Worm (Caenorhabditis elegans) whole organism, late embryonic: ENCODE results near the gene Y43F8B.29.

Experiments
- C08G9.2 ChIP-seq: sonication (generic microtip); optimal IDR thresholded peaks from 2 replicates; lab custom pipeline; 2016; ENCODE audit warnings: mild to moderate bottlenecking, missing genetic modification characterization, moderate library complexity, missing compliant biosample characterization
- T23F11.4 ChIP-seq: fragments of 200-800 bp; sonication (Bioruptor generic); optimal IDR thresholded peaks from 2 replicates; lab custom pipeline; 2018; ENCODE audit warnings: mild to moderate bottlenecking, missing genetic modification characterization, missing compliant biosample characterization
- ama-1 ChIP-seq: fragments of 150-350 bp; optimal IDR thresholded peaks from 2 replicates; lab custom pipeline; 2014
- ceh-22 ChIP-seq: sonication (generic microtip); optimal IDR thresholded peaks from 2 replicates; lab custom pipeline; 2017; ENCODE audit warnings: missing biosample characterization, missing genetic modification characterization
- ceh-30 ChIP-seq: fragments of 150-350 bp; optimal IDR thresholded peaks from 2 replicates; lab custom pipeline; 2014; ENCODE audit warnings: missing biosample characterization, missing genetic modification characterization
- ceh-31 ChIP-seq: sonication (generic microtip); optimal IDR thresholded peaks from 2 replicates; lab custom pipeline; 2016; ENCODE audit warnings: missing genetic modification characterization, missing compliant biosample characterization
- ceh-48 ChIP-seq: sonication (generic microtip); optimal IDR thresholded peaks from 2 replicates; lab custom pipeline; 2016; ENCODE audit warnings: missing genetic modification characterization, inconsistent platforms, missing compliant biosample characterization
- ceh-6 ChIP-seq: fragments of 200-800 bp; sonication (Bioruptor generic); optimal IDR thresholded peaks from 2 replicates; lab custom pipeline; 2018; ENCODE audit warnings: mild to moderate bottlenecking, missing genetic modification characterization, missing compliant biosample characterization
- ceh-9 ChIP-seq: sonication (generic microtip); optimal IDR thresholded peaks from 2 replicates; lab custom pipeline; 2016; ENCODE audit warnings: mild to moderate bottlenecking, missing genetic modification characterization, inconsistent platforms, missing compliant biosample characterization
- dve-1 ChIP-seq: sonication (generic microtip); optimal IDR thresholded peaks from 2 replicates; lab custom pipeline; 2017; ENCODE audit warnings: antibody characterized with exemption, mild to moderate bottlenecking, missing genetic modification characterization, missing compliant biosample characterization
- elt-2 ChIP-seq: sonication (generic microtip); optimal IDR thresholded peaks from 2 replicates; lab custom pipeline; 2016; ENCODE audit warnings: missing genetic modification reagents, missing genetic modification characterization, missing compliant biosample characterization
- elt-4 ChIP-seq: sonication (generic microtip); optimal IDR thresholded peaks from 2 replicates; lab custom pipeline; 2016; ENCODE audit warnings: missing genetic modification characterization, missing compliant biosample characterization
- ets-4 ChIP-seq: sonication (generic microtip); optimal IDR thresholded peaks from 2 replicates; lab custom pipeline; 2016; ENCODE audit warnings: missing genetic modification characterization, missing compliant biosample characterization
- eyg-1 ChIP-seq: sonication (generic microtip); optimal IDR thresholded peaks from 2 replicates; lab custom pipeline; 2016; ENCODE audit warnings: missing genotype, missing genetic modification characterization, missing compliant biosample characterization
- gmeb-2 ChIP-seq: sonication (generic microtip); optimal IDR thresholded peaks from 2 replicates; lab custom pipeline; 2016; ENCODE audit warnings: missing genetic modification characterization, inconsistent platforms, missing compliant biosample characterization
- hlh-30 ChIP-seq: sonication (generic microtip); optimal IDR thresholded peaks from 2 replicates; lab custom pipeline; 2017; ENCODE audit warnings: antibody characterized with exemption, missing genetic modification characterization, missing compliant biosample characterization; ENCODE audit not compliant: insufficient read depth
- lin-11 ChIP-seq: fragments of 200-800 bp; sonication (Bioruptor generic); optimal IDR thresholded peaks from 2 replicates; lab custom pipeline; 2018; ENCODE audit warnings: mild to moderate bottlenecking, missing genetic modification characterization, missing compliant biosample characterization
- madf-2 ChIP-seq: sonication (generic microtip); optimal IDR thresholded peaks from 2 replicates; lab custom pipeline; 2017; ENCODE audit warnings: missing genetic modification characterization, missing compliant biosample characterization
- nfya-1 ChIP-seq: sonication (generic microtip); optimal IDR thresholded peaks from 2 replicates; lab custom pipeline; 2017; ENCODE audit warnings: missing genetic modification characterization, mild to moderate bottlenecking, missing compliant biosample characterization, antibody characterized with exemption, moderate library complexity
- nhr-11 ChIP-seq: fragments of 150-350 bp; optimal IDR thresholded peaks from 2 replicates; lab custom pipeline; 2014; ENCODE audit warnings: missing biosample characterization, missing genetic modification characterization
- nhr-232 ChIP-seq: sonication (generic microtip); optimal IDR thresholded peaks from 2 replicates; lab custom pipeline; 2016; ENCODE audit warnings: missing genetic modification characterization, missing compliant biosample characterization
- odd-2 ChIP-seq: sonication (generic microtip); optimal IDR thresholded peaks from 2 replicates; lab custom pipeline; 2017; ENCODE audit warnings: antibody characterized with exemption, mild to moderate bottlenecking, missing genetic modification characterization, missing compliant biosample characterization
- pat-9 ChIP-seq: fragments of 200-800 bp; sonication (Bioruptor generic); optimal IDR thresholded peaks from 2 replicates; lab custom pipeline; 2018; ENCODE audit warnings: mild to moderate bottlenecking, missing genetic modification characterization, moderate library complexity, missing compliant biosample characterization
- pha-4 ChIP-seq: fragments of 150-350 bp; optimal IDR thresholded peaks from 2 replicates; lab custom pipeline; 2018; ENCODE audit warnings: missing biosample characterization, missing genetic modification reagents, missing genetic modification characterization
- pqm-1 ChIP-seq: sonication (generic microtip); optimal IDR thresholded peaks from 2 replicates; lab custom pipeline; 2016; ENCODE audit warnings: missing genetic modification characterization, missing compliant biosample characterization
- pros-1 ChIP-seq: fragments of 150-350 bp; optimal IDR thresholded peaks from 2 replicates; lab custom pipeline; 2014; ENCODE audit warnings: missing biosample characterization, missing genetic modification reagents, missing genetic modification characterization
- ref-2 ChIP-seq: sonication (generic microtip); optimal IDR thresholded peaks from 2 replicates; lab custom pipeline; 2016; ENCODE audit warnings: missing genetic modification characterization, missing compliant biosample characterization
- rnt-1 ChIP-seq: sonication (generic microtip); optimal IDR thresholded peaks from 2 replicates; lab custom pipeline; 2016; ENCODE audit warnings: missing genetic modification characterization, missing compliant biosample characterization
- sdc-2 ChIP-seq: sonication (generic microtip); optimal IDR thresholded peaks from 2 replicates; lab custom pipeline; 2016; ENCODE audit warnings: missing genotype, missing genetic modification characterization, missing compliant biosample characterization
- sox-2 ChIP-seq: fragments of 200-800 bp; sonication (Bioruptor generic); IDR thresholded peaks from 2 replicates; pipeline ENCODE4 v1.3.6; 2022; ENCODE audit warnings: missing genetic modification reagents, missing genetic modification characterization, missing compliant biosample characterization
- sox-4 ChIP-seq: sonication (generic microtip); optimal IDR thresholded peaks from 2 replicates; lab custom pipeline; 2017; ENCODE audit warnings: mild to moderate bottlenecking, missing genetic modification characterization, inconsistent platforms, missing compliant biosample characterization
- syd-9 ChIP-seq: sonication (generic microtip); optimal IDR thresholded peaks from 2 replicates; lab custom pipeline; 2016; ENCODE audit warnings: mild to moderate bottlenecking, missing genetic modification characterization, moderate library complexity, missing compliant biosample characterization
- tbx-2 ChIP-seq: sonication (generic microtip); optimal IDR thresholded peaks from 2 replicates; lab custom pipeline; 2016; ENCODE audit warnings: missing genetic modification characterization, missing compliant biosample characterization
- tbx-7 ChIP-seq: sonication (generic microtip); optimal IDR thresholded peaks from 2 replicates; lab custom pipeline; 2016; ENCODE audit warnings: missing genotype, missing genetic modification characterization, missing compliant biosample characterization
- ttx-3 ChIP-seq: sonication (generic microtip); optimal IDR thresholded peaks from 2 replicates; lab custom pipeline; 2016; ENCODE audit warnings: missing genetic modification reagents, missing genetic modification characterization, missing compliant biosample characterization
- unc-3 ChIP-seq, 2 experiments: fragments of 200-800 bp in 1 of 2; sonication (Bioruptor generic) in 1 of 2; sonication (generic microtip) in 1 of 2; conservative IDR thresholded peaks in 1 of 2; optimal IDR thresholded peaks in 1 of 2; 2 replicates each; pipeline versions ENCODE4 v1.3.6 to Lab custom; 2016 to 2022; ENCODE audit warnings: missing compliant biosample characterization in 2 of 2, missing genetic modification characterization in 2 of 2, missing genetic modification reagents in 1 of 2
- zip-5 ChIP-seq: sonication (generic microtip); optimal IDR thresholded peaks from 2 replicates; lab custom pipeline; 2016; ENCODE audit warnings: missing genetic modification characterization, missing compliant biosample characterization

Gene Y43F8B.29

DNA sequence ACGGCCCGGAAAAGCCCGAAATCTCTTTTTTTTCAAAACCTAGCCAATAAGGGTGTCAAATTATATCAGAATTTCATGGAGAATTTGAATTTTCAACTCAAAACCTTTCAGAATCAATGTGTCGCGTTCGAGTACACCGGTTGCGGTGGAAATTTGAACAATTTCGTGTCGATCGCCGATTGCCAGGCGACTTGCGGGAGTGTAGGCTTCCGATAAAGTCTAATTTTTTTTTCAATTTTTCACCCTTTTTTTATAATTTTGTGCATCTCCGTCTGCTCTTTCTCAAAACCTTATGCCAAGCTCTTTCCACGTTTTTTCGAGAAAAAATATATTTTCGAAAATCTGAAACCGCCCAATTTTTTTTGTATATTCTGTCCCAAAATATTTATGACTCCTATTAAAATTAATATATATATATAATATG, 28.1 kb downstream of the Y43F8B.29 start:
- TF ChIP-seq nfya-1 (no peak), odd-2 (tag; lab: Kevin White, UChicago) (no peak), nhr-232 (tag; lab: Kevin White, UChicago) (no peak), lin-11 (no peak), eyg-1 (tag; lab: Kevin White, UChicago) (no peak), T23F11.4 (no peak), syd-9 (tag; lab: Kevin White, UChicago) (no peak), rnt-1 (no peak), zip-5 (tag; lab: Kevin White, UChicago) (no peak), nhr-11 (tag; lab: Kevin White, UChicago) (no peak), elt-4 (tag; lab: Kevin White, UChicago) (no peak), dve-1 (tag; lab: Kevin White, UChicago) (no peak), ceh-6 (GFP tag; lab: Kevin White, UChicago) (no peak), hlh-30 (tag; lab: Kevin White, UChicago) (no peak), gmeb-2 (no peak), pat-9 (tag; lab: Kevin White, UChicago) (no peak)

DNA sequence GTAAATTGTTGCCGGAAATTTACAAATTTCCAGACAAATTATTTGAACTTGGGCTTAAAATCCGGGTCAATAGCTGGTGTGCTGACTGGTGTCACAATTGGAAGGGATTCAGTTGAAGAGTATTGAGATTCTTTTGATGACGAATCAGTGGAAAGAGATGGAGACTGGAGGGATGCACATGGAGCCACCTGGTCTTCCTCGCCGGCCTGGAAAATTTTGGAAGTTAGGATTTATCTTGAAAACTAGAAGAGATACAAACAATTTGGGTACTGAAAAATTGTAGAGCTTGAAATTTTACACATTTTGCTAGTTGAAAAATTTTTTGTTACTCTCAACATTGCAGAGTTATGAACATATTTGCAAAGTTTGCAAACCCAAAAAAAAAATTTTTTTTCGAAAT, 28.7 kb downstream of the Y43F8B.29 start:
- no peak for TF ChIP-seq tbx-7 (tag; lab: Kevin White, UChicago)
- no peak for TF ChIP-seq ceh-22
- no peak for TF ChIP-seq elt-2 (tag; lab: Kevin White, UChicago)
- TF ChIP-seq tbx-2 (tag; lab: Kevin White, UChicago), result no peak
- no peak for TF ChIP-seq pat-9 (tag; lab: Kevin White, UChicago)
- TF ChIP-seq sdc-2 (tag; lab: Kevin White, UChicago), result no peak
- TF ChIP-seq T23F11.4, result no peak
- TF ChIP-seq ceh-9 (tag; lab: Kevin White, UChicago), result no peak
- no peak for TF ChIP-seq sox-4 (tag; lab: Kevin White, UChicago)
- TF ChIP-seq ttx-3 (tag; lab: Kevin White, UChicago), result no peak

DNA sequence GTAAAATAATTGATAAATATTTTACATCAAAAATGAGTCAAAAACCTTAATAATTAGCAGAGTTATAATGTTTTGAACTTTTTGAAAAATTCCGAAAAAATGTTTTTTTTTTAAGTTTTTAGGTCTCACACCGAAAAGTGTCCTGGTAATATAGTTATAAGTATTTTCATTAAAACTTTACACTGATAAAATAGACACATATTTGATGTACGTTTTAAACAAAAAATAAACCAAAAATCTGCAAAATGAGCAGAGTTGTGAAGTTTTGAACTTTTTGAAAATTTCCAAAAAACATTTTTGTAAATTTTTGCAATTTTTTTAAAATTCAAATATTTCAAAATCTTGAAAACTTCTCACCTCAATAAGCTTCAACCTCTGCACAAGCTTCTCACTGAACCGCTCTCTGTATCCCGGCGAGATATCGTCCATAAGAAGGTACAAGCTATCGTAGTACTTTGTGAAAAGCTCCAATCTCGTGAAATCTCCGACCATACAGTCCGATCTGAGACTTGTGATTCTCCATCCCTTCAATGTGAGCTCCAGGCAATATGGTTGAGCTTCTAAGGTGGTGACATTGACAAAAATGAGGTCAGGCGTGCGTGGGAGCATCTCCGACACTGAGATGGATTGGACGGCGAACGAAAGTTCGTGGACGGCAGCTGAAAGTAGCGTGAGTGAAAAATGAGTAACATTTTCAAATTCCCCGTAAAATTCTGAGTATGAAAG, 29.4 kb downstream of the Y43F8B.29 start:
- no peak for TF ChIP-seq ceh-48 (tag; lab: Kevin White, UChicago)
- TF ChIP-seq ama-1 (lab: Kevin White, UChicago), result peak; percentile 39
- TF ChIP-seq, all 69 proteins: peak for 1

DNA sequence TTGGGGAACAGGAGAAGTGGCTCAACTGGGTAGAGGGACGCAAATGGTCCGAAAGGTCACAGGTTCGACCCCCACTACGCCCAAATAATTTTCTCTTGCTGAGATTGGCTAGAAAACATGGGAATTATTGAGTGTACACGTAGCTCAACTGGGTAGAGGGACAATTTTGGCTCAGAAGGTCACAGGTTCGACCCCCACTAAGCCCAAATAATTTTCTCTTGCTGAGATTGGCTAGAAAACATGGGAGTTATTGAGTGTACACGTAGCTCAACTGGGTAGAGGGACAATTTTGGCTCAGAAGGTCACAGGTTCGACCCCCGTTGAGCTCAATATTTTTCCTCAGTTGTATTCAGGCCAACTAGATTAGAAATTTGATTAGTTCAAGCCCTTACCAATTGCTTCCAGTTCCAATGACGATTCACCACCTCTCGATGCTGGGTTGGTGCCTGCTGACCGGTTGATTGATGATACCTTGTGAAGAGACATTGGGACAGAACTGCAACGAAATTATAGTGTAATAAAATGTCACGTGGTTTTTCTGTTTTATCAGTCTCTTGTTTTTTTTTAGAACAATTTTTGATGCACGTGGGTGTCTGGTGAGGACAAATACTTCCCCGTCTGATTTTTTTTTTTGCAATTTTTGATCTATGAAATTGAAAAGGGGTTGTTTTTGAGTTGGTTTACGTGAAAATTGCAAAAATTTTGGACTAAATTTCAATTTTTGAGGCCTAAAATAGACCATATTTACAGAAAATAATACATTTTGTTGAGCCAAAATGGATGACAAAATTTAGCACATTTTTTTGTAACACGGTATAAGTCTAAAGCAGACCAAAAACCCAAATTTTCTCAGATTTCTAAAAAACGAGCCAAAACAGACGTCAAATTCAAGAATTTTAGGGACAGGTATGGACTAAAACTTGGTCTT, 30.2 kb downstream of the Y43F8B.29 start:
- TF ChIP-seq ref-2 (no peak), madf-2 (tag; lab: Kevin White, UChicago) (no peak), tbx-2 (tag; lab: Kevin White, UChicago) (no peak), pqm-1 (tag; lab: Kevin White, UChicago) (no peak), unc-3 (GFP tag; conservative IDR thresholded peaks at IDR 0.05; lab: Robert Waterston, UW) (no peak), unc-3 (tag; optimal IDR thresholded peaks at IDR 0.05; lab: Kevin White, UChicago) (no peak), ets-4 (tag; lab: Kevin White, UChicago) (no peak), ceh-30 (no peak), T23F11.4 (no peak), pros-1 (tag; lab: Kevin White, UChicago) (no peak), elt-2 (tag; lab: Kevin White, UChicago) (peak; percentile 22), ceh-6 (GFP tag; lab: Kevin White, UChicago) (peak; percentile 11), sox-2 (GFP tag; lab: Robert Waterston, UW) (no peak), pha-4 (no peak), ceh-31 (tag; lab: Kevin White, UChicago) (no peak), C08G9.2 (no peak)
